Worm (Caenorhabditis elegans): Measurements from ENCODE around the gene srh-45.

DNA sequence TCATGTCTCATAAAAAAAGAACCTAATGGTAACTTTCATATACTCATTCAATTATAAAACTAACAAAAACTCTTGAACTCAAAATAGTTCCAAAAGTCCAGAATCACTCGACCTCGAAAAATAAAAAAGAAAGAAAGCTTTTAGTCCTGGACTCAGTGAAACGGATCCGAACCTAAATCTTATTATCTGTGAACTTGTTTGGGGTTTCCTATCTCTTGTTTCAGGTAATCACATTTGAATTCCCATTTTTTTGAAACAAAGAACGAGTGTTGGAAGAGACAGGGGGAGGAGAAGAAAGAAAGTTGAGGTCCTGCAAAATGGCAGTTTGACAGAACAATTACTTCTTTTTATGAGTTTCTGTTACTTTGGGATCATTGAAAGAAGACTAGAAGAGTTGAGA lies 49.5 kb upstream of the srh-45 start:
- TF ChIP-seq pha-4 (tag; optimal IDR thresholded peaks at IDR 0.05): no peak
- no peak for TF ChIP-seq efl-1 (GFP tag; optimal IDR thresholded peaks at IDR 0.05)
- no peak for TF ChIP-seq cebp-2 (GFP tag; IDR thresholded peaks at IDR 0.05)
- TF ChIP-seq him-1 (tag; optimal IDR thresholded peaks at IDR 0.05): no peak
- no peak for TF ChIP-seq Y56A3A.18 (GFP tag; IDR thresholded peaks at IDR 0.05)
- TF ChIP-seq nhr-120 (GFP tag; IDR thresholded peaks at IDR 0.05): no peak
- TF ChIP-seq hmg-20 (GFP tag; IDR thresholded peaks at IDR 0.05): no peak
- TF ChIP-seq ccch-3 (GFP tag; optimal IDR thresholded peaks at IDR 0.05): no peak
- TF ChIP-seq snpc-3.4 (tag; optimal IDR thresholded peaks at IDR 0.05): no peak
- TF ChIP-seq B0019.2 (GFP tag; conservative IDR thresholded peaks at IDR 0.05): no peak
